Worm (Caenorhabditis elegans): ENCODE measurements around the gene him-17.
A peak's percentile ranks its signal among the peaks of the same experiment; 100 is the strongest.

The him-17 gene

DNA sequence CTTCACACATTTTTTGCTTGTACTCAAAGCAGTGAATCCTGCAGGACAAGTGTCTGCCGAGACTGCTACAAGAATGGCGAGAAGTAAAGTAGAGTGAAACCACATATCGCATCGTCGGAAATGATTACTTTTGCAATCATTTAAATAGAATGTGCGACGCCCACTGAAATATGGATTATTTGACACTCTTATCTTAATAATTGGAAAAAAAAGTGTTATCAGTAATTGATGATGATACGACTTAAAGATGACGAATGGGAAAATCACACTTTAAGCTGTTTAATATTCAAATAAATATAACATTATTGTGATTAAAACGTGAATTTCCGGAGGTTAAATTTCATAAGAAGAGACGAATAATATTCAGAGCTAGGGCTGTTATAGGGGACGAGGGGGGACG is 38.6 kb upstream of the him-17 start, which contains the start of gene clec-41:
clec-41 (minus strand) TSS at position 147 of the 400 bp plus-strand sequence.
- TF ChIP-seq nhr-80 (tag; optimal IDR thresholded peaks at IDR 0.05) (peak; percentile 81), unc-130 (GFP tag; optimal IDR thresholded peaks at IDR 0.05) (no peak)

ce11 chrV:13138681-13139080 is 37.8 kb upstream of the him-17 start, which contains the start of gene dhc-3:
TSS of gene dhc-3 (plus strand) at chrV:13138981.
- TF ChIP-seq lag-1 (GFP tag; IDR thresholded peaks at IDR 0.05) (no peak), Y79H2A.3 (GFP tag; conservative IDR thresholded peaks at IDR 0.05) (no peak), nhr-80 (tag; optimal IDR thresholded peaks at IDR 0.05) (no peak), madf-3 (GFP tag; IDR thresholded peaks at IDR 0.05) (no peak), rpc-1 (optimal IDR thresholded peaks at IDR 0.05) (no peak), rpc-1 (tag; optimal IDR thresholded peaks at IDR 0.05) (no peak), ets-4 (GFP tag; optimal IDR thresholded peaks at IDR 0.05) (no peak), C06A6.2 (GFP tag; conservative IDR thresholded peaks at IDR 0.05) (no peak), F33H1.4 (GFP tag; IDR thresholded peaks at IDR 0.05) (no peak), ztf-18 (tag; optimal IDR thresholded peaks at IDR 0.05) (no peak), bed-2 (GFP tag; IDR thresholded peaks at IDR 0.05) (no peak), F55B11.4 (tag; optimal IDR thresholded peaks at IDR 0.05; ENCODE audit: borderline replicate concordance, insufficient read depth) (no peak), snpc-3.4 (tag; optimal IDR thresholded peaks at IDR 0.05) (no peak), egl-18 (GFP tag; IDR thresholded peaks at IDR 0.05) (no peak), ztf-6 (GFP tag; IDR thresholded peaks at IDR 0.05) (no peak)

DNA sequence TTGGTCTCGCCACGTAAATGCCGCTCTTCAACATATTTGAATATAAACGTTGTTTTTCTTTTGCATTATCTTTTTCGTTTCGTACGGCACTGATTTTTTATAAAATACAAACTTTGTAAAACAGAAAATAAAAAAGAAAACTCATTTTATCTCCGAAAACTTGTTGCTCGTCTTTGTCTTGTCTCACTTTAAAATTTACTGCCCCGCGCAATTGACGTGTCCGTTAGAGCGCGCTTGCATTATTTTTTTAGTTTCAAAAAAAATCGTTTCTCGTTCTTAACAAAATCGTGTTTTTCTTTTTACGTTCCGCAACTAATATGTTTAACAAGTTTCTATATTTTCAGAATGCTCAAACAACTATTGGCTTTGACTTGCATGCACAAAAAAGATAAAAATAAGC is 23.9 kb upstream of the him-17 start, which contains the start of gene noca-1:
noca-1 (plus strand) TSS at position 345 of the 400 bp plus-strand sequence.
- TF ChIP-seq madf-8 (GFP tag; conservative IDR thresholded peaks at IDR 0.05) (0 out of 2 replicates have a peak, but pooled peaks have one; percentile 7), lsl-1 (GFP tag; optimal IDR thresholded peaks at IDR 0.05) (peak; percentile 56), lin-26 (GFP tag; IDR thresholded peaks at IDR 0.05) (no peak), repo-1 (tag; optimal IDR thresholded peaks at IDR 0.05) (no peak), ets-4 (GFP tag; optimal IDR thresholded peaks at IDR 0.05) (no peak), bed-1 (GFP tag; IDR thresholded peaks at IDR 0.05) (no peak), efl-1 (GFP tag; optimal IDR thresholded peaks at IDR 0.05) (peak; percentile 57), dpl-1 (GFP tag; optimal IDR thresholded peaks at IDR 0.05) (peak; percentile 40), F33H1.4 (GFP tag; IDR thresholded peaks at IDR 0.05) (peak; percentile 47), ceh-91 (GFP tag; IDR thresholded peaks at IDR 0.05) (0 out of 2 replicates have a peak, but pooled peaks have one; percentile 37)

DNA sequence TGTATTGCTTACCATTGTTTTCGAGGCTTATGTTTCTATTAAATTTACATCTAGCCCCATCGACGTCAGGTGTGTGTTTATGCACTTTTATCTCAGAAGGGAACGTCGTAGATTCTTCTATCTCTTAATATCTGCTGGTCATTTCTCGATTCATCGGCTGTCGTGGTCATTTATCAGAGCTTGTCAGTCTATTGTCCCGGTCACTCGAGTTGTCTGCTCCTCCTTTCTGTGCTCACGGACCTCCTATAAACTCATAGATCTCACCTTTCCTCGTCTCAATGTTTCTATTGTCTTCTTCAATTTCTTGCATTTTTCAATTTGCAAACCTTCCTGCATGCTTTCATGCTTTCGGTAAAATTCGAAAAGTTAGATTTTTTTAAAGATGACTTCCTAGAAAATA is 22.3 kb upstream of the him-17 start:
- TF ChIP-seq die-1 (tag; optimal IDR thresholded peaks at IDR 0.05) (no peak), unc-130 (GFP tag; optimal IDR thresholded peaks at IDR 0.05) (no peak)

ce11 chrV:13157073-13157472 is 19.4 kb upstream of the him-17 start:
- TF ChIP-seq ceh-100 (GFP tag; IDR thresholded peaks at IDR 0.05) (no peak), akir-1 (GFP tag; optimal IDR thresholded peaks at IDR 0.05) (no peak), ztf-28 (GFP tag; IDR thresholded peaks at IDR 0.05) (no peak), F33H1.4 (GFP tag; IDR thresholded peaks at IDR 0.05) (no peak), let-607 (tag; optimal IDR thresholded peaks at IDR 0.05) (no peak), die-1 (tag; optimal IDR thresholded peaks at IDR 0.05) (no peak), ceh-58 (GFP tag; IDR thresholded peaks at IDR 0.05) (no peak), tlf-1 (GFP tag; optimal IDR thresholded peaks at IDR 0.05) (no peak), pha-4 (tag; optimal IDR thresholded peaks at IDR 0.05) (no peak), gei-17 (GFP tag; optimal IDR thresholded peaks at IDR 0.05) (no peak), lir-1 (GFP tag; conservative IDR thresholded peaks at IDR 0.05) (no peak)
